Fruit fly (Drosophila melanogaster) whole organism, embryonic: ENCODE measurements around the gene CG9338.

Experiments used
- Aef1 ChIP-seq: fragments of 200-800 bp; sonication (Bioruptor generic); IDR thresholded peaks from 3 replicates; pipeline ENCODE4 v1.3.6; 2022; ENCODE audit warnings: missing biosample characterization, missing genetic modification characterization
- Bgb ChIP-seq: fragments of 200-800 bp; sonication (Bioruptor generic); IDR thresholded peaks from 2 replicates; pipeline ENCODE4 v1.3.6; 2022; ENCODE audit warnings: missing biosample characterization, missing genetic modification characterization; ENCODE audit not compliant: partially characterized antibody
- CG12942 ChIP-seq: fragments of 200-800 bp; sonication (Bioruptor generic); optimal IDR thresholded peaks from 3 replicates; lab custom pipeline; 2016; ENCODE audit warnings: missing biosample characterization, missing genetic modification characterization
- CG13894 ChIP-seq: fragments of 200-800 bp; sonication (Bioruptor generic); optimal IDR thresholded peaks from 3 replicates; lab custom pipeline; 2018; ENCODE audit warnings: missing biosample characterization, mild to moderate bottlenecking, missing genetic modification characterization, moderate library complexity
- CG15696 ChIP-seq: fragments of 200-800 bp; sonication (Bioruptor generic); optimal IDR thresholded peaks from 2 replicates; lab custom pipeline; 2019; ENCODE audit warnings: missing biosample characterization, mild to moderate bottlenecking, missing genetic modification characterization, moderate library complexity
- CG18476 ChIP-seq: fragments of 200-800 bp; sonication (Bioruptor generic); optimal IDR thresholded peaks from 2 replicates; lab custom pipeline; 2016; ENCODE audit warnings: missing biosample characterization, mild to moderate bottlenecking, missing genetic modification characterization
- CG4707 ChIP-seq: fragments of 200-800 bp; sonication (Bioruptor generic); optimal IDR thresholded peaks from 2 replicates; lab custom pipeline; 2018; ENCODE audit warnings: missing biosample characterization, mild to moderate bottlenecking, missing genetic modification characterization, moderate library complexity
- CG6175 ChIP-seq: fragments of 200-800 bp; sonication (Bioruptor generic); IDR thresholded peaks from 3 replicates; pipeline ENCODE4 v1.3.6; 2022; ENCODE audit warnings: missing biosample characterization, missing genetic modification characterization
- CG7745 ChIP-seq: fragments of 200-800 bp; sonication (Bioruptor generic); optimal IDR thresholded peaks from 2 replicates; lab custom pipeline; 2018; ENCODE audit warnings: missing biosample characterization, mild to moderate bottlenecking, missing genetic modification characterization, moderate library complexity
- CG8290 ChIP-seq, 3 experiments: fragments of 200-800 bp; sonication (Bioruptor generic); optimal IDR thresholded peaks; 2 replicates each; lab custom pipeline; 2016 to 2019; ENCODE audit warnings: missing biosample characterization in 3 of 3, missing genetic modification characterization in 3 of 3, mild to moderate bottlenecking in 2 of 3, moderate library complexity in 1 of 3
- D ChIP-seq, 2 experiments: fragments of 200-800 bp in 1 of 2; fragments of >200 bp in 1 of 2; sonication (Bioruptor generic) in 1 of 2; optimal IDR thresholded peaks; 2 replicates in 1 of 2; 3 replicates in 1 of 2; lab custom pipeline; 2017; ENCODE audit warnings: mild to moderate bottlenecking in 1 of 2, missing biosample characterization in 1 of 2, missing genetic modification characterization in 1 of 2, missing genetic modification reagents in 1 of 2
- Dll ChIP-seq: fragments of 200-800 bp; sonication (Bioruptor generic); IDR thresholded peaks from 4 replicates; pipeline ENCODE4 v1.3.6; 2022; ENCODE audit warnings: missing biosample characterization, missing genetic modification characterization; ENCODE audit not compliant: partially characterized antibody
- Elba2 ChIP-seq: fragments of 200-800 bp; sonication (Bioruptor generic); optimal IDR thresholded peaks from 3 replicates; lab custom pipeline; 2016; ENCODE audit warnings: missing biosample characterization, missing genetic modification characterization
- Hr3 ChIP-seq: fragments of 200-800 bp; sonication (Bioruptor generic); optimal IDR thresholded peaks from 3 replicates; lab custom pipeline; 2016; ENCODE audit warnings: missing biosample characterization, missing genetic modification characterization
- Kr ChIP-seq: fragments of 200-800 bp; sonication (Bioruptor generic); optimal IDR thresholded peaks from 2 replicates; lab custom pipeline; 2017; ENCODE audit warnings: missing biosample characterization, mild to moderate bottlenecking, missing genetic modification characterization
- MESR4 ChIP-seq: fragments of 200-800 bp; sonication (Bioruptor generic); optimal IDR thresholded peaks from 2 replicates; lab custom pipeline; 2018; ENCODE audit warnings: missing biosample characterization, mild to moderate bottlenecking, missing genetic modification characterization, moderate library complexity
- Stat92E ChIP-seq, 3 experiments: fragments of >200 bp in 2 of 3; fragments of 200-800 bp in 1 of 3; sonication (Bioruptor generic) in 1 of 3; optimal IDR thresholded peaks; 2 replicates each; lab custom pipeline; 2017 to 2019; ENCODE audit warnings: missing biosample characterization in 3 of 3, missing genetic modification characterization in 3 of 3, mild to moderate bottlenecking in 1 of 3, moderate library complexity in 1 of 3
- Vsx1 ChIP-seq: fragments of 200-800 bp; sonication (Bioruptor generic); optimal IDR thresholded peaks from 2 replicates; lab custom pipeline; 2017; ENCODE audit warnings: missing biosample characterization, mild to moderate bottlenecking, missing genetic modification characterization, missing genetic modification reagents
- Xrp1 ChIP-seq: fragments of 200-800 bp; sonication (Bioruptor generic); IDR thresholded peaks from 2 replicates; pipeline ENCODE4 v1.3.6; 2022; ENCODE audit warnings: missing biosample characterization, missing genetic modification characterization
- az2 ChIP-seq: fragments of 200-800 bp; sonication (Bioruptor generic); optimal IDR thresholded peaks from 3 replicates; lab custom pipeline; 2016; ENCODE audit warnings: missing biosample characterization, missing genetic modification characterization
- bab2 ChIP-seq: fragments of 200-800 bp; sonication (Bioruptor generic); optimal IDR thresholded peaks from 2 replicates; lab custom pipeline; 2016; ENCODE audit warnings: missing biosample characterization, missing genetic modification characterization
- cad ChIP-seq: fragments of >200 bp; optimal IDR thresholded peaks from 2 replicates; lab custom pipeline; 2017; ENCODE audit warnings: missing biosample characterization, missing genetic modification characterization
- cato ChIP-seq: fragments of 200-800 bp; sonication (Bioruptor generic); optimal IDR thresholded peaks from 2 replicates; lab custom pipeline; 2016; ENCODE audit warnings: missing biosample characterization, missing genetic modification characterization, borderline replicate concordance
- chinmo ChIP-seq: fragments of 200-800 bp; sonication (Bioruptor generic); IDR thresholded peaks from 4 replicates; pipeline ENCODE4 v1.3.6; 2022; ENCODE audit warnings: missing biosample characterization, missing genetic modification characterization; ENCODE audit not compliant: partially characterized antibody
- dati ChIP-seq: fragments of 200-800 bp; sonication (Bioruptor generic); IDR thresholded peaks from 2 replicates; pipeline ENCODE4 v1.3.6; 2022; ENCODE audit warnings: missing biosample characterization, missing genetic modification characterization
- dm ChIP-seq: fragments of 200-800 bp; sonication (Bioruptor generic); optimal IDR thresholded peaks from 3 replicates; lab custom pipeline; 2016; ENCODE audit warnings: missing biosample characterization, missing genetic modification characterization
- gcm ChIP-seq: fragments of 200-800 bp; sonication (Bioruptor generic); optimal IDR thresholded peaks from 2 replicates; lab custom pipeline; 2019; ENCODE audit warnings: missing biosample characterization, mild to moderate bottlenecking, missing genetic modification characterization, moderate library complexity
- hbn ChIP-seq: fragments of 200-800 bp; sonication (Bioruptor generic); IDR thresholded peaks from 2 replicates; pipeline ENCODE4 v1.3.6; 2022; ENCODE audit warnings: missing biosample characterization, missing genetic modification characterization; ENCODE audit not compliant: partially characterized antibody
- hkb ChIP-seq, 2 experiments: fragments of 200-800 bp in 1 of 2; fragments of >200 bp in 1 of 2; sonication (Bioruptor generic) in 1 of 2; IDR thresholded peaks in 1 of 2; optimal IDR thresholded peaks in 1 of 2; 2 replicates each; pipeline versions ENCODE4 v1.3.6 to Lab custom; 2017 to 2022; ENCODE audit warnings: missing biosample characterization in 1 of 2, missing genetic modification characterization in 1 of 2
- inv ChIP-seq: fragments of 200-800 bp; sonication (Bioruptor generic); IDR thresholded peaks from 2 replicates; pipeline ENCODE4 v1.3.6; 2022; ENCODE audit warnings: missing biosample characterization, missing genetic modification characterization; ENCODE audit not compliant: partially characterized antibody
- klu ChIP-seq: fragments of 200-800 bp; sonication (Bioruptor generic); IDR thresholded peaks from 2 replicates; pipeline ENCODE4 v1.3.6; 2022; ENCODE audit warnings: missing biosample characterization, missing genetic modification characterization
- kni ChIP-seq: fragments of 200-800 bp; sonication (Bioruptor generic); optimal IDR thresholded peaks from 3 replicates; lab custom pipeline; 2017; ENCODE audit warnings: mild to moderate bottlenecking, missing biosample characterization, missing genetic modification reagents, missing genetic modification characterization
- nerfin-2 ChIP-seq: fragments of 200-800 bp; sonication (Bioruptor generic); IDR thresholded peaks from 2 replicates; pipeline ENCODE4 v1.3.6; 2022; ENCODE audit warnings: missing biosample characterization, missing genetic modification characterization; ENCODE audit not compliant: partially characterized antibody
- oc ChIP-seq: fragments of 200-800 bp; sonication (Bioruptor generic); optimal IDR thresholded peaks from 2 replicates; lab custom pipeline; 2018; ENCODE audit warnings: missing biosample characterization, mild to moderate bottlenecking, missing genetic modification characterization, moderate library complexity
- pb ChIP-seq: fragments of 200-800 bp; sonication (Bioruptor generic); optimal IDR thresholded peaks from 3 replicates; lab custom pipeline; 2016; ENCODE audit warnings: missing biosample characterization, missing genetic modification characterization
- sd ChIP-seq: fragments of 200-800 bp; sonication (Bioruptor generic); optimal IDR thresholded peaks from 3 replicates; lab custom pipeline; 2018; ENCODE audit warnings: missing biosample characterization, mild to moderate bottlenecking, missing genetic modification characterization, moderate library complexity
- slou ChIP-seq: fragments of 200-800 bp; sonication (Bioruptor generic); optimal IDR thresholded peaks from 3 replicates; lab custom pipeline; 2016; ENCODE audit warnings: missing biosample characterization, missing genetic modification characterization
- sna ChIP-seq: fragments of 200-800 bp; sonication (Bioruptor generic); IDR thresholded peaks from 2 replicates; pipeline ENCODE4 v1.3.6; 2022; ENCODE audit warnings: missing biosample characterization, missing genetic modification characterization; ENCODE audit not compliant: partially characterized antibody
- so ChIP-seq: fragments of 200-800 bp; sonication (Bioruptor generic); IDR thresholded peaks from 3 replicates; pipeline ENCODE4 v1.3.6; 2022; ENCODE audit warnings: missing biosample characterization, missing genetic modification characterization
- trh ChIP-seq: fragments of 200-800 bp; sonication (Bioruptor generic); optimal IDR thresholded peaks from 2 replicates; lab custom pipeline; 2016; ENCODE audit warnings: missing biosample characterization, missing genetic modification characterization
- wek ChIP-seq: fragments of 200-800 bp; sonication (Bioruptor generic); optimal IDR thresholded peaks from 3 replicates; lab custom pipeline; 2018; ENCODE audit warnings: missing biosample characterization, mild to moderate bottlenecking, missing genetic modification characterization, moderate library complexity
- zen ChIP-seq: fragments of 200-800 bp; sonication (Bioruptor generic); optimal IDR thresholded peaks from 3 replicates; lab custom pipeline; 2018; ENCODE audit warnings: missing biosample characterization, mild to moderate bottlenecking, missing genetic modification characterization, moderate library complexity

The CG9338 gene

dm6 chr2L:20822489-20823195 is 42.4 kb upstream of the CG9338 start, which contains the start of gene CG9331 (continued):
- TF ChIP-seq pb (GFP tag; lab: Kevin White, UChicago) (peak; percentile 21), CG15696 (tag; lab: Kevin White, UChicago) (peak; percentile 9), Aef1 (GFP tag; lab: Robert Waterston, UW) (0 out of 3 replicates have a peak, but pooled peaks have one; percentile 28), dm (GFP tag; lab: Kevin White, UChicago) (peak; percentile 3), CG12942 (GFP tag; lab: Kevin White, UChicago) (no peak), nerfin-2 (GFP tag; lab: Robert Waterston, UW) (peak; percentile 53; the same call in 1 of the 2 replicates), az2 (GFP tag; lab: Kevin White, UChicago) (no peak), cad (GFP tag; lab: Kevin White, UChicago) (no peak), Xrp1 (GFP tag; lab: Robert Waterston, UW) (no peak), Hr3 (GFP tag; lab: Kevin White, UChicago) (no peak), klu (GFP tag; lab: Robert Waterston, UW) (no peak), zen (tag; lab: Kevin White, UChicago) (peak; percentile 70), inv (GFP tag; lab: Robert Waterston, UW) (no peak), kni (peak; percentile 86), Bgb (GFP tag; lab: Robert Waterston, UW) (peak; percentile 53; the same call in 1 of the 2 replicates), trh (no peak), hkb (optimal IDR thresholded peaks at IDR 0.05; lab: Kevin White, UChicago) (peak; percentile 58), hkb (GFP tag; IDR thresholded peaks at IDR 0.05; lab: Robert Waterston, UW) (no peak), Dll (GFP tag; lab: Robert Waterston, UW) (peak; percentile 57; the same call in 3 of the 4 replicates), CG18476 (GFP tag; lab: Kevin White, UChicago) (peak; percentile 93), slou (no peak), CG7745 (no peak), cato (no peak), dati (no peak), wek (GFP tag; lab: Kevin White, UChicago) (peak; percentile 20), gcm (GFP tag; lab: Kevin White, UChicago) (peak; percentile 50), CG13894 (peak; percentile 15), bab2 (GFP tag; lab: Kevin White, UChicago) (no peak), CG4707 (GFP tag; lab: Kevin White, UChicago) (peak; percentile 37), CG8290 (GFP tag; optimal IDR thresholded peaks at IDR 0.05; lab: Kevin White, UChicago) (no peak), CG8290 (tag; optimal IDR thresholded peaks at IDR 0.05; lab: Kevin White, UChicago) (peak in 1 of 2 experiments; percentile 29), sna (GFP tag; lab: Robert Waterston, UW) (peak; percentile 54; the same call in 1 of the 2 replicates), Elba2 (GFP tag; lab: Kevin White, UChicago) (peak; percentile 85), D (optimal IDR thresholded peaks at IDR 0.05; lab: Kevin White, UChicago) (peak; percentile 5), D (GFP tag; optimal IDR thresholded peaks at IDR 0.05; lab: Kevin White, UChicago) (no peak), CG6175 (GFP tag; lab: Robert Waterston, UW) (peak; percentile 58; the same call in 1 of the 3 replicates), Kr (GFP tag; lab: Kevin White, UChicago) (no peak), chinmo (GFP tag; lab: Robert Waterston, UW) (peak; percentile 77; the same call in 2 of the 4 replicates), MESR4 (no peak), so (GFP tag; lab: Robert Waterston, UW) (peak; percentile 72; the same call in 1 of the 3 replicates), Vsx1 (peak; percentile 71), Stat92E (GFP tag; optimal IDR thresholded peaks at IDR 0.05; lab: Kevin White, UChicago) (peak in 1 of 3 experiments; percentile 72), oc (tag; lab: Kevin White, UChicago) (peak; percentile 36), sd (tag; lab: Kevin White, UChicago) (peak; percentile 99), hbn (GFP tag; lab: Robert Waterston, UW) (0 out of 2 replicates have a peak, but pooled peaks have one; percentile 23)
